Worm (Caenorhabditis elegans) whole organism, L2 larva: Measurements from ENCODE around the gene rbm-17.
A peak's percentile ranks its signal among the peaks of the same experiment; 100 is the strongest.

Experiments
- C34F6.9 ChIP-seq: fragments of 150-350 bp; optimal IDR thresholded peaks from 2 replicates; lab custom pipeline; 2014; ENCODE audit warnings: missing biosample characterization, missing genetic modification characterization
- F13H6.1 ChIP-seq: sonication (generic microtip); optimal IDR thresholded peaks from 2 replicates; lab custom pipeline; 2016; ENCODE audit warnings: missing genetic modification characterization, missing compliant biosample characterization
- ZK546.5 ChIP-seq: sonication (generic microtip); optimal IDR thresholded peaks from 2 replicates; lab custom pipeline; 2017; ENCODE audit warnings: missing biosample characterization, missing genetic modification characterization
- aly-2 ChIP-seq: fragments of 150-350 bp; optimal IDR thresholded peaks from 2 replicates; lab custom pipeline; 2014; ENCODE audit warnings: missing biosample characterization, missing genetic modification characterization
- ama-1 ChIP-seq: fragments of 150-350 bp; optimal IDR thresholded peaks from 2 replicates; lab custom pipeline; 2018; ENCODE audit warnings: inconsistent platforms
- egl-27 ChIP-seq: sonication (generic microtip); optimal IDR thresholded peaks from 3 replicates; lab custom pipeline; 2017; ENCODE audit warnings: missing biosample characterization, missing genetic modification reagents, missing genetic modification characterization
- elt-1 ChIP-seq: fragments of 150-350 bp; optimal IDR thresholded peaks from 2 replicates; lab custom pipeline; 2014; ENCODE audit warnings: missing biosample characterization, missing genetic modification characterization
- elt-3 ChIP-seq: sonication (generic microtip); optimal IDR thresholded peaks from 2 replicates; lab custom pipeline; 2017; ENCODE audit warnings: missing biosample characterization, missing genetic modification characterization
- gmeb-1 ChIP-seq: fragments of 150-350 bp; optimal IDR thresholded peaks from 2 replicates; lab custom pipeline; 2014; ENCODE audit warnings: missing biosample characterization, missing genetic modification characterization
- lin-11 ChIP-seq: fragments of 150-350 bp; sonication (generic microtip); optimal IDR thresholded peaks from 2 replicates; lab custom pipeline; 2014; ENCODE audit warnings: missing biosample characterization, missing genetic modification characterization, inconsistent platforms, mixed read lengths
- lin-39 ChIP-seq: fragments of 150-350 bp; optimal IDR thresholded peaks from 2 replicates; lab custom pipeline; 2014; ENCODE audit warnings: missing biosample characterization, missing genetic modification reagents, missing genetic modification characterization
- lsy-2 ChIP-seq, 2 experiments: fragments of 150-350 bp in 1 of 2; sonication (generic microtip) in 1 of 2; optimal IDR thresholded peaks; 2 replicates each; lab custom pipeline; 2014 to 2017; ENCODE audit warnings: missing biosample characterization in 2 of 2, missing genetic modification characterization in 2 of 2
- mab-5 ChIP-seq: fragments of 150-350 bp; optimal IDR thresholded peaks from 2 replicates; lab custom pipeline; 2014; ENCODE audit warnings: missing biosample characterization, missing genetic modification characterization
- mdl-1 ChIP-seq, 2 experiments: fragments of 150-350 bp in 1 of 2; sonication (generic microtip) in 1 of 2; optimal IDR thresholded peaks; 2 replicates each; lab custom pipeline; 2017; ENCODE audit warnings: missing biosample characterization in 2 of 2, missing genetic modification characterization in 2 of 2
- nhr-11 ChIP-seq: fragments of 150-350 bp; optimal IDR thresholded peaks from 2 replicates; lab custom pipeline; 2014; ENCODE audit warnings: missing biosample characterization, missing genetic modification characterization
- nhr-12 ChIP-seq: fragments of 150-350 bp; optimal IDR thresholded peaks from 2 replicates; lab custom pipeline; 2014; ENCODE audit warnings: missing biosample characterization, missing genetic modification characterization
- nhr-129 ChIP-seq: fragments of 150-350 bp; optimal IDR thresholded peaks from 2 replicates; lab custom pipeline; 2014; ENCODE audit warnings: missing biosample characterization, missing genetic modification characterization
- nhr-21 ChIP-seq: fragments of 150-350 bp; optimal IDR thresholded peaks from 2 replicates; lab custom pipeline; 2014; ENCODE audit warnings: missing biosample characterization, missing genetic modification characterization
- nhr-237 ChIP-seq: fragments of 150-350 bp; optimal IDR thresholded peaks from 2 replicates; lab custom pipeline; 2014; ENCODE audit warnings: missing biosample characterization, missing genetic modification characterization
- nhr-6 ChIP-seq: fragments of 150-350 bp; optimal IDR thresholded peaks from 2 replicates; lab custom pipeline; 2014; ENCODE audit warnings: missing biosample characterization, missing genetic modification characterization
- nhr-77 ChIP-seq: fragments of 150-350 bp; optimal IDR thresholded peaks from 2 replicates; lab custom pipeline; 2014; ENCODE audit warnings: missing biosample characterization, missing genetic modification characterization
- peb-1 ChIP-seq: fragments of 150-350 bp; optimal IDR thresholded peaks from 2 replicates; lab custom pipeline; 2014; ENCODE audit warnings: missing biosample characterization, missing genetic modification characterization
- sem-4 ChIP-seq: fragments of 150-350 bp; optimal IDR thresholded peaks from 2 replicates; lab custom pipeline; 2014; ENCODE audit warnings: missing biosample characterization, missing genetic modification reagents, missing genetic modification characterization
- skn-1 ChIP-seq: sonication (generic microtip); optimal IDR thresholded peaks from 2 replicates; lab custom pipeline; 2017; ENCODE audit warnings: missing biosample characterization, missing genetic modification characterization
- sma-9 ChIP-seq, 2 experiments: fragments of 150-350 bp in 1 of 2; sonication (generic microtip) in 1 of 2; optimal IDR thresholded peaks; 2 replicates each; lab custom pipeline; 2014 to 2016; ENCODE audit warnings: missing genetic modification characterization in 2 of 2, mild to moderate bottlenecking in 1 of 2, missing biosample characterization in 1 of 2, missing compliant biosample characterization in 1 of 2, missing genetic modification reagents in 1 of 2, moderate library complexity in 1 of 2
- unc-55 ChIP-seq: fragments of 150-350 bp; sonication (generic microtip); optimal IDR thresholded peaks from 3 replicates; lab custom pipeline; 2014; ENCODE audit warnings: missing biosample characterization, missing genetic modification reagents, missing genetic modification characterization
- unc-62 ChIP-seq: fragments of 150-350 bp; optimal IDR thresholded peaks from 2 replicates; lab custom pipeline; 2014; ENCODE audit warnings: missing biosample characterization, missing genetic modification reagents, missing genetic modification characterization

Gene rbm-17

ce11 chrIV:11650344-11650743 is 12.2 kb downstream of the rbm-17 start:
- TF ChIP-seq egl-27 (no peak), lin-39 (tag; lab: Kevin White, UChicago) (no peak), F13H6.1 (tag; lab: Kevin White, UChicago) (no peak), unc-55 (no peak), ZK546.5 (tag; lab: Kevin White, UChicago) (no peak), nhr-11 (tag; lab: Kevin White, UChicago) (no peak), sem-4 (tag; lab: Kevin White, UChicago) (no peak), nhr-129 (tag; lab: Kevin White, UChicago) (no peak), nhr-6 (no peak), elt-3 (tag; lab: Kevin White, UChicago) (no peak), nhr-12 (tag; lab: Kevin White, UChicago) (no peak), aly-2 (tag; lab: Kevin White, UChicago) (no peak)

DNA sequence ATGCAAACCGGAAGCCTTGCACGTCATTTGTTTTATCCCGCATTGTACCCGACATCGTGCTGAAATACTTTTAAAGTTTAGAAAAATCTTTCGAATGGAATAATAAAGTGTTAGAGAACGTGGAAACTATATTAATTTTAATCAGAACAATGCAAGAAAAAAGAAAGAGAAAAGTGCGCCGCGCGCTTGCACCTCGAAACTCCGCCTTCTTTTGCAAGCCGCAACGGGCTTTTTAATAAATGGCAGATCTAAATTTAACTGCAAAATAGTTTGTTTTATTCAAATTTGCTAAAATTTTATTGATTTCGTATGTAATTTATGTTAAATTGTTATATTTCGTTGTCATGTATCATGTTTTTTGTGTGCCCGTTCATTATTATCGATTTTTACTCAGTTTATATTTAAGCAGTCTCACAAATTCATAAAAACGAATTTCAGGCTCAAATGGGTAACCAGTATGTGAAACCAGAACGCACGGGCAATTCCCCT is 13.9 kb downstream of the rbm-17 start, which contains the start of the genes acl-3 and ndub-6:
acl-3 (minus strand) TSS at position 59 of the 489 bp plus-strand sequence.
ndub-6 (plus strand) TSS at position 439 of the 489 bp plus-strand sequence.
- TF ChIP-seq unc-55: no peak
- TF ChIP-seq skn-1 (tag; lab: Kevin White, UChicago): no peak
- peak; percentile 8 for TF ChIP-seq C34F6.9 (tag; lab: Kevin White, UChicago)
- TF ChIP-seq mdl-1 (tag; optimal IDR thresholded peaks at IDR 0.05; lab: Kevin White, UChicago): no peak
- peak in 1 of 2 experiments; percentile 14 for TF ChIP-seq lsy-2 (tag; optimal IDR thresholded peaks at IDR 0.05; lab: Kevin White, UChicago)

DNA sequence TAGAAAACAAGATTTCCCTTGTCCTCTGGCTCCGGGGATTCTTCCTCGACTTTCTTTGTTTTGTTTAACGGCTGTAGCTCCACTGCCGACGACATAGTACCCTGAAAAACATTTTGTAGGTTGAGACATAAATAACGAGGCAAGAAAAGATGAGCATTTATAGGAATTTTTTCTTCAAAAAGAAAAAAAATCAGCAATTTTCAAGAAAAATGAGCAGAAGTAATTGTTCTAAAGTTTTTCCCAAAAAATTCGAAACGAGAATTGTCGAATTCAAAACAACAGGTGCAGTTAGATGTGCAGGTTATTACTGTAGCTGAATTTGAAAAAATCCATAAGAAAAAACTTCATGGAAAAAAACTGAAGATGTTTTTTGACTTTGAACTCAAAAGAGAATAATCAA is 17.3 kb downstream of the rbm-17 start, which contains the start of gene ent-1:
ent-1 (minus strand) TSS at position 101 of the 400 bp plus-strand sequence.
- TF ChIP-seq ama-1 (no peak), lsy-2 (tag; optimal IDR thresholded peaks at IDR 0.05; lab: Kevin White, UChicago) (peak in 1 of 2 experiments; percentile 4)
- TF ChIP-seq, all 48 proteins: peak for 1

- TF ChIP-seq lsy-2 (tag; optimal IDR thresholded peaks at IDR 0.05; lab: Kevin White, UChicago) (peak in 1 of 2 experiments; percentile 23), mdl-1 (tag; optimal IDR thresholded peaks at IDR 0.05; lab: Kevin White, UChicago) (no peak), lin-11 (tag; lab: Kevin White, UChicago) (peak; percentile 16), mab-5 (no peak), unc-55 (peak; percentile 37), ZK546.5 (tag; lab: Kevin White, UChicago) (no peak), nhr-237 (tag; lab: Kevin White, UChicago) (no peak)
Observed at ce11 chrIV:11656144-11656780, 18.1 kb downstream of the rbm-17 start, which contains the start of gene ZK809.5. TSS of gene ZK809.5 (plus strand) at chrIV:11656730.

DNA sequence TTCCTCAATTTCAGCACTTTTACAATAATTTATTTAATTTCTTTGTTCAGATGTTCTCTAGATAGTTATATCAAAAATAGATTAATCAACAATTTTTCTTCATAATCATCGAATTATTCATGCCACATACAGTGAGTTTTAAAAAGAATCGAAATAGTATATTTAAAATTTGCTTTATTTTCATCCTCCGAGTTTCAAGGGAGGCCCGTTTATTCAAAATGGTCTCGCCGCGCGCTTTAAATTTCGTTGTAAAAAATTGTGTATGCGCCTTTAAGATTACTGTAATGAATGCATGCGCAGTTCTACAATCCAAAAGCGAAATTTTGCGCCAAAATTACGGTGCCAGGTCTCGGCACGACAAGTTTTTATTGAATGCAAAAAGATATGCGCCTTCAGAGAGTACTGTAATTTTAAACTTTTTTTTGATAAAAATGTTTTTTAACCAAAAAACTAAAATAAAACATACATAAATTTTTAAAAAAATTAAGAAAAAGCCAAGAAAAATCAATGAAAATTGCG is 21.7 kb downstream of the rbm-17 start, which contains the start of gene ZK792.1:
ZK792.1 (plus strand) TSS at position 51 of the 519 bp plus-strand sequence.
- TF ChIP-seq nhr-21 (tag; lab: Kevin White, UChicago): no peak
- no peak for TF ChIP-seq lin-39 (tag; lab: Kevin White, UChicago)
- TF ChIP-seq peb-1 (tag; lab: Kevin White, UChicago): no peak
- no peak for TF ChIP-seq egl-27
- no peak for TF ChIP-seq C34F6.9 (tag; lab: Kevin White, UChicago)
- no peak for TF ChIP-seq mdl-1 (tag; optimal IDR thresholded peaks at IDR 0.05; lab: Kevin White, UChicago)
- no peak for TF ChIP-seq gmeb-1 (tag; lab: Kevin White, UChicago)
- no peak for TF ChIP-seq unc-62 (GFP tag; lab: Kevin White, UChicago)
- TF ChIP-seq nhr-237 (tag; lab: Kevin White, UChicago): no peak

ce11 chrIV:11665010-11665409 is 26.9 kb downstream of the rbm-17 start, which contains the start of gene ZK809.9:
TSS of gene ZK809.9 (plus strand) at chrIV:11665310.
- no peak for TF ChIP-seq nhr-21 (tag; lab: Kevin White, UChicago)
- TF ChIP-seq elt-1 (tag; lab: Kevin White, UChicago): no peak
- no peak for TF ChIP-seq nhr-6
- TF ChIP-seq sma-9 (GFP tag; optimal IDR thresholded peaks at IDR 0.05; lab: Kevin White, UChicago): no peak
- TF ChIP-seq sma-9 (tag; optimal IDR thresholded peaks at IDR 0.05; lab: Kevin White, UChicago): no peak
- TF ChIP-seq sem-4 (tag; lab: Kevin White, UChicago): no peak
- no peak for TF ChIP-seq nhr-77 (tag; lab: Kevin White, UChicago)
- no peak for TF ChIP-seq gmeb-1 (tag; lab: Kevin White, UChicago)
- no peak for TF ChIP-seq nhr-129 (tag; lab: Kevin White, UChicago)
- no peak for TF ChIP-seq egl-27
- TF ChIP-seq mab-5: no peak
- TF ChIP-seq ZK546.5 (tag; lab: Kevin White, UChicago): no peak
